Fruit fly (Drosophila melanogaster): ENCODE measurements around the gene CG43703.

CG43703 gene

dm6 chr2L:3802818-3803456, 37.6 kb downstream of the CG43703 start (continued):
- peak; percentile 68 for TF ChIP-seq CrebB (tag; optimal IDR thresholded peaks at IDR 0.05)
- TF ChIP-seq dysf (GFP tag; IDR thresholded peaks at IDR 0.05) = peak; percentile 76; the same call in 2 of the 3 replicates
- TF ChIP-seq tgo (GFP tag; IDR thresholded peaks at IDR 0.05) = peak; percentile 53; the same call in 2 of the 3 replicates
- TF ChIP-seq Lpt (GFP tag; optimal IDR thresholded peaks at IDR 0.05) = no peak
- TF ChIP-seq da (GFP tag; optimal IDR thresholded peaks at IDR 0.05) = no peak
- TF ChIP-seq CG10267 (tag; optimal IDR thresholded peaks at IDR 0.05) = peak; percentile 61
- no peak for TF ChIP-seq cad (GFP tag; optimal IDR thresholded peaks at IDR 0.05)
- peak; percentile 71 for TF ChIP-seq Oli (tag; optimal IDR thresholded peaks at IDR 0.05)
- peak; percentile 70 for TF ChIP-seq corto (GFP tag; optimal IDR thresholded peaks at IDR 0.05)
- no peak for TF ChIP-seq D (optimal IDR thresholded peaks at IDR 0.05)
- TF ChIP-seq D (GFP tag; optimal IDR thresholded peaks at IDR 0.05) = peak; percentile 12
- no peak for TF ChIP-seq CG8089 (GFP tag; optimal IDR thresholded peaks at IDR 0.05)
- TF ChIP-seq CG3847 (GFP tag; IDR thresholded peaks at IDR 0.05) = peak; percentile 66
- TF ChIP-seq CG1603 (tag; optimal IDR thresholded peaks at IDR 0.05) = no peak
- TF ChIP-seq CG10654 (GFP tag; optimal IDR thresholded peaks at IDR 0.05) = peak; percentile 38
- TF ChIP-seq ftz-f1 (GFP tag; optimal IDR thresholded peaks at IDR 0.05) = no peak
- TF ChIP-seq mam (GFP tag; optimal IDR thresholded peaks at IDR 0.05) = peak; percentile 53
- peak; percentile 43 for TF ChIP-seq PHDP (tag; optimal IDR thresholded peaks at IDR 0.05)
- no peak for TF ChIP-seq p53 (GFP tag; optimal IDR thresholded peaks at IDR 0.05)
- no peak for TF ChIP-seq CG9797 (GFP tag; optimal IDR thresholded peaks at IDR 0.05)
- TF ChIP-seq disco-r (GFP tag; optimal IDR thresholded peaks at IDR 0.05) = no peak
- TF ChIP-seq gt (GFP tag; IDR thresholded peaks at IDR 0.05) = no peak
- peak; percentile 68 for TF ChIP-seq Xrp1 (GFP tag; IDR thresholded peaks at IDR 0.05)
- TF ChIP-seq Hr51 (GFP tag; optimal IDR thresholded peaks at IDR 0.05) = peak in 1 of 2 experiments; percentile 42
- peak; percentile 18 for TF ChIP-seq CG16815 (GFP tag; optimal IDR thresholded peaks at IDR 0.05)
- TF ChIP-seq Deaf1 (tag; optimal IDR thresholded peaks at IDR 0.05) = no peak
- TF ChIP-seq D19B (GFP tag; optimal IDR thresholded peaks at IDR 0.05) = peak; percentile 70
- TF ChIP-seq ab (GFP tag; optimal IDR thresholded peaks at IDR 0.05) = no peak
- TF ChIP-seq sug (tag; optimal IDR thresholded peaks at IDR 0.05) = peak; percentile 52
- TF ChIP-seq ap (GFP tag; IDR thresholded peaks at IDR 0.05) = peak; percentile 42; the same call in 1 of the 2 replicates
- TF ChIP-seq HmgD (GFP tag; optimal IDR thresholded peaks at IDR 0.05) = no peak
- TF ChIP-seq Elba2 (GFP tag; optimal IDR thresholded peaks at IDR 0.05) = no peak
- peak; percentile 54 for TF ChIP-seq CG18619 (GFP tag; optimal IDR thresholded peaks at IDR 0.05)
- TF ChIP-seq MBD-R2 (GFP tag; IDR thresholded peaks at IDR 0.05) = peak; percentile 39; the same call in 1 of the 2 replicates
- peak; percentile 69 for TF ChIP-seq nmo (GFP tag; optimal IDR thresholded peaks at IDR 0.05)
- TF ChIP-seq CG6791 (GFP tag; IDR thresholded peaks at IDR 0.05; ENCODE audit: partially characterized antibody) = no peak
- TF ChIP-seq Tbp (GFP tag; optimal IDR thresholded peaks at IDR 0.05) = no peak
- TF ChIP-seq CG11696 (GFP tag; IDR thresholded peaks at IDR 0.05) = peak; percentile 67
- TF ChIP-seq seq (GFP tag; IDR thresholded peaks at IDR 0.05) = no peak; the same call in 1 of the 2 replicates
- peak; percentile 40 for TF ChIP-seq CG12155 (GFP tag; optimal IDR thresholded peaks at IDR 0.05)
- peak; percentile 26 to 94 for TF ChIP-seq Pdp1 (GFP tag; optimal IDR thresholded peaks at IDR 0.05)
- TF ChIP-seq C15 (GFP tag; IDR thresholded peaks at IDR 0.05) = no peak
- TF ChIP-seq CG2120 (GFP tag; optimal IDR thresholded peaks at IDR 0.05) = peak; percentile 89
- no peak for TF ChIP-seq CG7839 (tag; optimal IDR thresholded peaks at IDR 0.05)
- TF ChIP-seq ase (GFP tag; IDR thresholded peaks at IDR 0.05) = peak; percentile 36; the same call in 1 of the 3 replicates
- TF ChIP-seq Lhr (GFP tag; optimal IDR thresholded peaks at IDR 0.05) = no peak
- TF ChIP-seq CG15696 (tag; optimal IDR thresholded peaks at IDR 0.05) = peak; percentile 34
- TF ChIP-seq HHEX (GFP tag; optimal IDR thresholded peaks at IDR 0.05) = no peak
- no peak for TF ChIP-seq CG4360 (GFP tag; IDR thresholded peaks at IDR 0.05)
- no peak for TF ChIP-seq en (GFP tag; optimal IDR thresholded peaks at IDR 0.05)
- no peak for TF ChIP-seq gcm (GFP tag; optimal IDR thresholded peaks at IDR 0.05)

Data from whole organism, embryonic.